Fruit fly (Drosophila melanogaster): ENCODE measurements around the gene CG13284.

DNA sequence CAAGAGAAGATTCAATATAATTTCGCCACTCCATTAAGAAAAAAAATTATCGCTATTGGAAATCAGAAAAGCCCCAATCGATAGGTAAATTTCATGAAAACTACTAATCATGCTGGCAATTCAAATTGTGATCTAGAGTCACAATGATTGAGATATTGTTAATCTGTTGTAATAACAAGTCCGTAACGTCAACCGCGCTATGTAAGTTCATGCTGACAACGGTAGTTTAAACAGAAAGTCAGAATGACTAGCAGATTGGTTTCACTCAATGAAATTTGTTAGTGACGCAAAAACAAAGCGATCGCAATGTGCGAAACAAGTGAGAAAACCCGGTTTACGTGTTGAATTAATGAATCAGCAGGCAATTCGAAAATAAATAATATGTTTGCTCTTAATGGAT is 8.6 kb upstream of the CG13284 start:
- no peak for TF ChIP-seq CTCF (optimal IDR thresholded peaks at IDR 0.05)
- no peak for TF ChIP-seq CG8478 (optimal IDR thresholded peaks at IDR 0.05)

All from S2 (cell line).